Fruit fly (Drosophila melanogaster) whole organism, embryonic: ENCODE measurements around the gene CG32847.

Source experiments
- CG10979 ChIP-seq: fragments of 200-800 bp; sonication (Bioruptor generic); optimal IDR thresholded peaks from 2 replicates; lab custom pipeline; 2018; ENCODE audit warnings: missing biosample characterization, mild to moderate bottlenecking, missing genetic modification characterization, moderate library complexity
- CG1233 ChIP-seq: fragments of 200-800 bp; sonication (Bioruptor generic); optimal IDR thresholded peaks from 4 replicates; lab custom pipeline; 2018; ENCODE audit warnings: missing biosample characterization, mild to moderate bottlenecking, missing genetic modification characterization
- CG12659 ChIP-seq: fragments of 200-800 bp; sonication (Bioruptor generic); optimal IDR thresholded peaks from 3 replicates; lab custom pipeline; 2017; ENCODE audit warnings: mild to moderate bottlenecking, missing biosample characterization, missing genetic modification reagents, missing genetic modification characterization
- CG14014 ChIP-seq: fragments of 200-800 bp; sonication (Bioruptor generic); IDR thresholded peaks from 2 replicates; pipeline ENCODE4 v1.3.6; 2022; ENCODE audit warnings: missing biosample characterization, missing genetic modification characterization
- CG15073 ChIP-seq: fragments of 200-800 bp; sonication (Bioruptor generic); optimal IDR thresholded peaks from 2 replicates; lab custom pipeline; 2016; ENCODE audit warnings: missing biosample characterization, missing genetic modification characterization
- CG17912 ChIP-seq: fragments of 200-800 bp; sonication (Bioruptor generic); optimal IDR thresholded peaks from 2 replicates; lab custom pipeline; 2018; ENCODE audit warnings: missing biosample characterization, mild to moderate bottlenecking, missing genetic modification characterization
- CG18619 ChIP-seq: fragments of 200-800 bp; sonication (Bioruptor generic); optimal IDR thresholded peaks from 3 replicates; lab custom pipeline; 2017; ENCODE audit warnings: missing biosample characterization, mild to moderate bottlenecking, missing genetic modification characterization
- CG2712 ChIP-seq: fragments of 200-800 bp; optimal IDR thresholded peaks from 3 replicates; lab custom pipeline; 2019; ENCODE audit warnings: missing biosample characterization, mild to moderate bottlenecking, missing genetic modification characterization, moderate library complexity
- CG30403 ChIP-seq: fragments of 200-800 bp; sonication (Bioruptor generic); optimal IDR thresholded peaks from 3 replicates; lab custom pipeline; 2016; ENCODE audit warnings: missing biosample characterization, missing genetic modification characterization
- CG31441 ChIP-seq: fragments of 200-800 bp; sonication (Bioruptor generic); IDR thresholded peaks from 2 replicates; pipeline ENCODE4 v1.3.6; 2022; ENCODE audit warnings: missing biosample characterization, missing genetic modification characterization
- CG32532 ChIP-seq: fragments of 200-800 bp; sonication (Bioruptor generic); IDR thresholded peaks from 2 replicates; pipeline ENCODE4 v1.3.6; 2022; ENCODE audit warnings: missing biosample characterization, missing genetic modification characterization
- CG32772 ChIP-seq: fragments of 200-800 bp; sonication (Bioruptor generic); IDR thresholded peaks from 2 replicates; pipeline ENCODE4 v1.3.6; 2022; ENCODE audit warnings: missing biosample characterization, missing genetic modification characterization
- CG34376 ChIP-seq: fragments of 200-800 bp; sonication (Bioruptor generic); optimal IDR thresholded peaks from 2 replicates; lab custom pipeline; 2018; ENCODE audit warnings: missing biosample characterization, mild to moderate bottlenecking, missing genetic modification characterization
- CG4360 ChIP-seq: fragments of 200-800 bp; sonication (Bioruptor generic); IDR thresholded peaks from 2 replicates; pipeline ENCODE4 v1.3.6; 2022; ENCODE audit warnings: missing biosample characterization, missing genetic modification characterization
- CG4424 ChIP-seq: fragments of 200-800 bp; sonication (Bioruptor generic); optimal IDR thresholded peaks from 3 replicates; lab custom pipeline; 2016; ENCODE audit warnings: missing biosample characterization, missing genetic modification characterization
- CG4854 ChIP-seq: fragments of 200-800 bp; sonication (Bioruptor generic); optimal IDR thresholded peaks from 2 replicates; lab custom pipeline; 2016; ENCODE audit warnings: missing biosample characterization, missing genetic modification characterization, inconsistent platforms
- CG7745 ChIP-seq: fragments of 200-800 bp; sonication (Bioruptor generic); optimal IDR thresholded peaks from 2 replicates; lab custom pipeline; 2018; ENCODE audit warnings: missing biosample characterization, mild to moderate bottlenecking, missing genetic modification characterization, moderate library complexity
- CG7963 ChIP-seq: fragments of 200-800 bp; sonication (Bioruptor generic); IDR thresholded peaks from 3 replicates; pipeline ENCODE4 v1.3.6; 2022; ENCODE audit warnings: missing biosample characterization, missing genetic modification characterization; ENCODE audit not compliant: partially characterized antibody
- CG8359 ChIP-seq: fragments of 200-800 bp; sonication (Bioruptor generic); optimal IDR thresholded peaks from 2 replicates; lab custom pipeline; 2017; ENCODE audit warnings: missing biosample characterization, mild to moderate bottlenecking, missing genetic modification characterization, borderline replicate concordance
- CTCF ChIP-seq: fragments of 200-800 bp; sonication (Bioruptor generic); optimal IDR thresholded peaks from 2 replicates; lab custom pipeline; 2017; ENCODE audit warnings: missing biosample characterization, mild to moderate bottlenecking, missing genetic modification characterization, moderate library complexity
- Elba2 ChIP-seq: fragments of 200-800 bp; sonication (Bioruptor generic); optimal IDR thresholded peaks from 3 replicates; lab custom pipeline; 2016; ENCODE audit warnings: missing biosample characterization, missing genetic modification characterization
- GATAe ChIP-seq: fragments of 200-800 bp; sonication (Bioruptor generic); conservative IDR thresholded peaks from 2 replicates; pipeline ENCODE4 v1.3.6; 2022; ENCODE audit warnings: missing biosample characterization, missing genetic modification characterization
- Gug ChIP-seq: fragments of 200-800 bp; sonication (Bioruptor generic); IDR thresholded peaks from 4 replicates; pipeline ENCODE4 v1.3.6; 2022; ENCODE audit warnings: missing biosample characterization, missing genetic modification characterization
- HLH54F ChIP-seq: fragments of 200-800 bp; sonication (Bioruptor generic); optimal IDR thresholded peaks from 3 replicates; lab custom pipeline; 2016; ENCODE audit warnings: missing biosample characterization, missing genetic modification characterization
- HLHmδ ChIP-seq: fragments of 200-800 bp; sonication (Bioruptor generic); optimal IDR thresholded peaks from 2 replicates; lab custom pipeline; 2018; ENCODE audit warnings: missing biosample characterization, mild to moderate bottlenecking, missing genetic modification characterization, moderate library complexity
- Lpt ChIP-seq: fragments of >200 bp; optimal IDR thresholded peaks from 2 replicates; lab custom pipeline; 2018; ENCODE audit warnings: missing biosample characterization, missing genetic modification characterization
- MTF-1 ChIP-seq: fragments of 200-800 bp; sonication (Bioruptor generic); optimal IDR thresholded peaks from 2 replicates; lab custom pipeline; 2018; ENCODE audit warnings: missing biosample characterization, mild to moderate bottlenecking, missing genetic modification characterization, borderline replicate concordance
- NC2β ChIP-seq: fragments of 200-800 bp; sonication (Bioruptor generic); optimal IDR thresholded peaks from 2 replicates; lab custom pipeline; 2016; ENCODE audit warnings: missing biosample characterization, missing genetic modification characterization
- Nf-YB ChIP-seq: fragments of 200-800 bp; sonication (Bioruptor generic); optimal IDR thresholded peaks from 3 replicates; lab custom pipeline; 2019; ENCODE audit warnings: missing biosample characterization, mild to moderate bottlenecking, missing genetic modification characterization, moderate library complexity
- Pdp1 ChIP-seq, 2 experiments: fragments of 200-800 bp; sonication (Bioruptor generic); optimal IDR thresholded peaks; 3 replicates each; lab custom pipeline; 2016; ENCODE audit warnings: missing biosample characterization in 2 of 2, missing genetic modification characterization in 2 of 2, mild to moderate bottlenecking in 1 of 2, moderate library complexity in 1 of 2
- Ptx1 ChIP-seq: fragments of 200-800 bp; sonication (Bioruptor generic); IDR thresholded peaks from 2 replicates; pipeline ENCODE4 v1.3.6; 2022; ENCODE audit warnings: missing biosample characterization, missing genetic modification characterization
- Sin3A ChIP-seq: fragments of >200 bp; optimal IDR thresholded peaks from 2 replicates; lab custom pipeline; 2018
- TFAM ChIP-seq: fragments of 200-800 bp; sonication (Bioruptor generic); optimal IDR thresholded peaks from 2 replicates; lab custom pipeline; 2017; ENCODE audit warnings: missing biosample characterization, missing genetic modification characterization, inconsistent platforms
- Tbp ChIP-seq: fragments of >200 bp; optimal IDR thresholded peaks from 2 replicates; lab custom pipeline; 2018; ENCODE audit warnings: missing biosample characterization, missing genetic modification characterization
- YL-1 ChIP-seq: fragments of 200-800 bp; sonication (Bioruptor generic); optimal IDR thresholded peaks from 3 replicates; lab custom pipeline; 2017; ENCODE audit warnings: missing biosample characterization, mild to moderate bottlenecking, missing genetic modification characterization
- ara ChIP-seq: fragments of 200-800 bp; sonication (Bioruptor generic); IDR thresholded peaks from 2 replicates; pipeline ENCODE4 v1.3.6; 2022; ENCODE audit warnings: missing biosample characterization, missing genetic modification characterization
- cato ChIP-seq: fragments of 200-800 bp; sonication (Bioruptor generic); optimal IDR thresholded peaks from 2 replicates; lab custom pipeline; 2016; ENCODE audit warnings: missing biosample characterization, missing genetic modification characterization, borderline replicate concordance
- corto ChIP-seq: fragments of 200-800 bp; sonication (Bioruptor generic); optimal IDR thresholded peaks from 2 replicates; lab custom pipeline; 2016; ENCODE audit warnings: missing biosample characterization, mild to moderate bottlenecking, missing genetic modification characterization, moderate library complexity
- dimm ChIP-seq: fragments of 200-800 bp; sonication (Bioruptor generic); IDR thresholded peaks from 2 replicates; pipeline ENCODE4 v1.3.6; 2022; ENCODE audit warnings: missing biosample characterization, missing genetic modification characterization
- eve ChIP-seq, 2 experiments: fragments of >200 bp; optimal IDR thresholded peaks; 2 replicates each; lab custom pipeline; 2017; ENCODE audit warnings: missing biosample characterization in 2 of 2, missing genetic modification characterization in 2 of 2
- gcm ChIP-seq: fragments of 200-800 bp; sonication (Bioruptor generic); optimal IDR thresholded peaks from 2 replicates; lab custom pipeline; 2019; ENCODE audit warnings: missing biosample characterization, mild to moderate bottlenecking, missing genetic modification characterization, moderate library complexity
- mld ChIP-seq: fragments of 200-800 bp; sonication (Bioruptor generic); IDR thresholded peaks from 3 replicates; pipeline ENCODE4 v1.3.6; 2022; ENCODE audit warnings: missing biosample characterization, missing genetic modification characterization; ENCODE audit not compliant: partially characterized antibody
- odd ChIP-seq: fragments of 200-800 bp; sonication (Bioruptor generic); optimal IDR thresholded peaks from 2 replicates; lab custom pipeline; 2017; ENCODE audit warnings: missing biosample characterization, mild to moderate bottlenecking, missing genetic modification characterization
- pan ChIP-seq, 4 experiments: fragments of >200 bp in 3 of 4; fragments of 200-800 bp in 1 of 4; sonication (Bioruptor generic) in 1 of 4; optimal IDR thresholded peaks in 3 of 4; IDR thresholded peaks in 1 of 4; 2 replicates each; pipeline versions ENCODE4 v1.3.6 to Lab custom; 2017 to 2022; ENCODE audit warnings: missing biosample characterization in 2 of 4, missing genetic modification characterization in 2 of 4, mixed read lengths in 1 of 4
- pnt ChIP-seq: fragments of 200-800 bp; sonication (Bioruptor generic); optimal IDR thresholded peaks from 3 replicates; lab custom pipeline; 2016; ENCODE audit warnings: missing biosample characterization, missing genetic modification characterization
- seq ChIP-seq: fragments of 200-800 bp; sonication (Bioruptor generic); IDR thresholded peaks from 2 replicates; pipeline ENCODE4 v1.3.6; 2022; ENCODE audit warnings: missing biosample characterization, missing genetic modification characterization
- sima ChIP-seq: fragments of 200-800 bp; sonication (Bioruptor generic); optimal IDR thresholded peaks from 2 replicates; lab custom pipeline; 2016; ENCODE audit warnings: missing biosample characterization, missing genetic modification characterization
- sr ChIP-seq: fragments of 200-800 bp; sonication (Bioruptor generic); IDR thresholded peaks from 3 replicates; pipeline ENCODE4 v1.3.6; 2022; ENCODE audit warnings: missing biosample characterization, missing genetic modification characterization
- ssp ChIP-seq: fragments of 200-800 bp; sonication (Bioruptor generic); IDR thresholded peaks from 2 replicates; pipeline ENCODE4 v1.3.6; 2022; ENCODE audit warnings: missing biosample characterization, missing genetic modification characterization
- stwl ChIP-seq: fragments of 200-800 bp; sonication (Bioruptor generic); optimal IDR thresholded peaks from 3 replicates; lab custom pipeline; 2018; ENCODE audit warnings: missing biosample characterization, mild to moderate bottlenecking, missing genetic modification characterization, moderate library complexity
- wor ChIP-seq: fragments of 200-800 bp; sonication (Bioruptor generic); IDR thresholded peaks from 2 replicates; pipeline ENCODE4 v1.3.6; 2022; ENCODE audit warnings: missing biosample characterization, missing genetic modification characterization
- zen ChIP-seq: fragments of 200-800 bp; sonication (Bioruptor generic); optimal IDR thresholded peaks from 3 replicates; lab custom pipeline; 2018; ENCODE audit warnings: missing biosample characterization, mild to moderate bottlenecking, missing genetic modification characterization, moderate library complexity

Gene CG32847

DNA sequence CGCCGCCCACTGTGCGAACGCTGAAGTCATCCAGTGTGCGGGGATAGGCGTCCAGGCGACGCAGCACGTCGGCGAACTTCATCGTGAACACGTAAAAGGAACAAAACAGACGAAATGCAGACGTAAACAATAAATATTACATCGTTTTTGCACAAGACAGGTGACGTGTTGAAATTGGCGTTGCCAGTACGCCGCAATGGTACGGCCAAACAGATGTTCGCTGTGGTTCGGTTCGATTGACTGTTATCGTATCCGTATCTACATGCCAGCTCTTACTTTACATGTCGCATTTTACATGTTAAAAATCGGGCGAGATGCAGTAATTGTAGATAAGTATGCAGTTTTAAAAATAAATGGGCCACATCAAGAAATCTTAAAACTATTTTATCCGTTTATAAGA, 42.0 kb downstream of the CG32847 start, which contains the start of gene CG7011 (continued):
- TF ChIP-seq pan (optimal IDR thresholded peaks at IDR 0.05; lab: Kevin White, UChicago), result no peak
- TF ChIP-seq pan (GFP tag; optimal IDR thresholded peaks at IDR 0.05 in 1 of 2, IDR thresholded peaks at IDR 0.05 in 1 of 2), result no peak
- no peak for TF ChIP-seq CG8359 (GFP tag; lab: Kevin White, UChicago)
- TF ChIP-seq cato (GFP tag; lab: Kevin White, UChicago), result no peak
- TF ChIP-seq NC2β (GFP tag; lab: Kevin White, UChicago), result no peak
- TF ChIP-seq CG32532 (GFP tag; lab: Robert Waterston, UW), result no peak
- no peak for TF ChIP-seq Gug (GFP tag; lab: Robert Waterston, UW)
- no peak for TF ChIP-seq HLHmδ
- TF ChIP-seq stwl, result peak; percentile 78
- TF ChIP-seq Sin3A (lab: Kevin White, UChicago), result peak; percentile 31
- no peak for TF ChIP-seq CG34376 (GFP tag; lab: Kevin White, UChicago)
- TF ChIP-seq CG4360 (GFP tag; lab: Robert Waterston, UW), result no peak
- 0 out of 3 replicates have a peak, but pooled peaks have one; percentile 29 for TF ChIP-seq CG7963 (GFP tag; lab: Robert Waterston, UW)
- TF ChIP-seq Tbp (GFP tag; lab: Kevin White, UChicago), result no peak
- TF ChIP-seq seq (GFP tag; lab: Robert Waterston, UW), result no peak
- TF ChIP-seq CG7745 (tag; lab: Kevin White, UChicago), result no peak
- no peak for TF ChIP-seq pnt (GFP tag; lab: Kevin White, UChicago)
- TF ChIP-seq corto (GFP tag; lab: Kevin White, UChicago), result no peak
- TF ChIP-seq dimm (GFP tag; lab: Robert Waterston, UW), result no peak
- peak; percentile 79 for TF ChIP-seq CTCF (GFP tag; lab: Kevin White, UChicago)
- no peak for TF ChIP-seq CG15073 (GFP tag; lab: Kevin White, UChicago)
- TF ChIP-seq Pdp1 (GFP tag; optimal IDR thresholded peaks at IDR 0.05; lab: Kevin White, UChicago), result peak in 1 of 2 experiments; percentile 53
- no peak for TF ChIP-seq zen (tag; lab: Kevin White, UChicago)
- TF ChIP-seq CG30403 (GFP tag; lab: Kevin White, UChicago), result no peak
- TF ChIP-seq HLH54F (GFP tag; lab: Kevin White, UChicago), result no peak
- TF ChIP-seq CG4854, result no peak
- no peak for TF ChIP-seq wor (GFP tag; lab: Robert Waterston, UW)
- peak; percentile 24 for TF ChIP-seq YL-1 (GFP tag; lab: Kevin White, UChicago)
- TF ChIP-seq CG4424 (GFP tag; lab: Kevin White, UChicago), result no peak
- no peak for TF ChIP-seq CG17912 (GFP tag; lab: Kevin White, UChicago)
- TF ChIP-seq odd (GFP tag; lab: Kevin White, UChicago), result no peak
- no peak for TF ChIP-seq MTF-1 (GFP tag; lab: Kevin White, UChicago)
- no peak for TF ChIP-seq CG32772
- TF ChIP-seq Ptx1 (GFP tag; lab: Robert Waterston, UW), result no peak
- no peak for TF ChIP-seq CG31441 (GFP tag; lab: Robert Waterston, UW)
- TF ChIP-seq GATAe (GFP tag; lab: Robert Waterston, UW), result no peak
- no peak for TF ChIP-seq CG1233 (GFP tag; lab: Kevin White, UChicago)
- TF ChIP-seq CG18619 (GFP tag; lab: Kevin White, UChicago), result no peak
- TF ChIP-seq Elba2 (GFP tag; lab: Kevin White, UChicago), result no peak
- no peak for TF ChIP-seq sima
- TF ChIP-seq CG2712 (tag; lab: Kevin White, UChicago), result no peak
- no peak for TF ChIP-seq gcm (GFP tag; lab: Kevin White, UChicago)
- TF ChIP-seq Nf-YB (GFP tag; lab: Kevin White, UChicago), result no peak
- TF ChIP-seq mld, result no peak
- TF ChIP-seq ara (GFP tag; lab: Robert Waterston, UW), result no peak
- TF ChIP-seq CG14014 (GFP tag; lab: Robert Waterston, UW), result no peak
- no peak for TF ChIP-seq TFAM (GFP tag; lab: Kevin White, UChicago)
- no peak for TF ChIP-seq sr (GFP tag; lab: Robert Waterston, UW)
- no peak for TF ChIP-seq CG10979 (tag; lab: Kevin White, UChicago)
- no peak for TF ChIP-seq Lpt (GFP tag; lab: Kevin White, UChicago)
- no peak for TF ChIP-seq ssp (GFP tag; lab: Robert Waterston, UW)
- TF ChIP-seq eve (GFP tag; optimal IDR thresholded peaks at IDR 0.05; lab: Kevin White, UChicago), result no peak
- TF ChIP-seq CG12659 (GFP tag; lab: Kevin White, UChicago), result no peak
